Worm (Caenorhabditis elegans): ENCODE data around the gene Y6E2A.10.
A peak's percentile ranks its signal among the peaks of the same experiment; 100 is the strongest.

Y6E2A.10 gene

DNA sequence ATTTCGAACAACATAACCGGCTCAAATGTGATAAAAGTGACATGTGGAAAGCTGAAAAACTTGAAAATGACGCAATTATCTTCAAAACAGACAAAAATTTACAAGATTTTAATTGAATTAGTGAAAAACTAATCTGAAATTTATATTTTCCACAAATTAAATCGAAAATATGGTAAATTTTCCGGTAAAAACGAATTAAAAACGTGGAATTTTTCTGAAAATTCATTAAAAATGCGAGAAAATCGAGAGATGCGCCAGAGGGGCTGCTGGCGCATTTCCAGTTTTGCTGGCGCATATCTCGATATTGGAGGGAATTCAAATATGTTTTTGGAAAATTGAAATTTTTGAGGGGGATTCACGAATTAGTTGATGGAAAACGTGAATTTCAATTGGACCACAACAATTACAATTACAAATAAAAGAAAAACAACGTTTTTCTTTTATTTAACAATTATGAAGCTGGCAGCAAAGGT is 35.8 kb upstream of the Y6E2A.10 start, which contains the start of the genes haf-3 and F57A10.2 (continued):
- peak; percentile 90 for TF ChIP-seq efl-1 (GFP tag; optimal IDR thresholded peaks at IDR 0.05)
- peak; percentile 81; the same call in 1 of the 2 replicates for TF ChIP-seq madf-3 (GFP tag; IDR thresholded peaks at IDR 0.05)
- TF ChIP-seq F37B4.10 (GFP tag; IDR thresholded peaks at IDR 0.05) = no peak
- peak; percentile 72 for TF ChIP-seq tbp1 (GFP tag; optimal IDR thresholded peaks at IDR 0.05)
- TF ChIP-seq ztf-3 (GFP tag; optimal IDR thresholded peaks at IDR 0.05) = no peak
- peak; percentile 38 for TF ChIP-seq madf-10 (tag; optimal IDR thresholded peaks at IDR 0.05)
- peak; percentile 97 for TF ChIP-seq dpl-1 (GFP tag; optimal IDR thresholded peaks at IDR 0.05)
- no peak for TF ChIP-seq sdz-38 (tag; optimal IDR thresholded peaks at IDR 0.05)
- peak; percentile 65 for TF ChIP-seq ceh-27 (GFP tag; optimal IDR thresholded peaks at IDR 0.05)
- no peak for TF ChIP-seq F57A8.1 (GFP tag; optimal IDR thresholded peaks at IDR 0.05)
- peak; percentile 82 for TF ChIP-seq ekl-4 (GFP tag; IDR thresholded peaks at IDR 0.05)
- TF ChIP-seq F52B5.7 (tag; optimal IDR thresholded peaks at IDR 0.05) = no peak
- no peak for TF ChIP-seq ztf-28 (GFP tag; IDR thresholded peaks at IDR 0.05)
- peak; percentile 48 for TF ChIP-seq gei-17 (GFP tag; optimal IDR thresholded peaks at IDR 0.05)
- TF ChIP-seq mcd-1 (GFP tag; IDR thresholded peaks at IDR 0.05) = peak; percentile 92
- peak; percentile 86 for TF ChIP-seq B0336.3 (GFP tag; IDR thresholded peaks at IDR 0.05)
- TF ChIP-seq ceh-91 (GFP tag; IDR thresholded peaks at IDR 0.05) = peak; percentile 67
- no peak for TF ChIP-seq fkh-3 (tag; optimal IDR thresholded peaks at IDR 0.05)
- peak; percentile 34 for TF ChIP-seq B0261.1 (tag; optimal IDR thresholded peaks at IDR 0.05)
- peak; percentile 99 for TF ChIP-seq lin-54 (GFP tag; optimal IDR thresholded peaks at IDR 0.05)
- TF ChIP-seq rec-8 (tag; optimal IDR thresholded peaks at IDR 0.05) = no peak
- peak; percentile 83 for TF ChIP-seq snpc-3.4 (tag; optimal IDR thresholded peaks at IDR 0.05)
- no peak for TF ChIP-seq F55B11.4 (tag; optimal IDR thresholded peaks at IDR 0.05; ENCODE audit: borderline replicate concordance, insufficient read depth)
- peak; percentile 83 for TF ChIP-seq D2030.7 (GFP tag; IDR thresholded peaks at IDR 0.05)
- TF ChIP-seq him-1 (tag; optimal IDR thresholded peaks at IDR 0.05) = peak; percentile 65
- peak; percentile 88 for TF ChIP-seq tlf-1 (GFP tag; optimal IDR thresholded peaks at IDR 0.05)
- TF ChIP-seq bed-2 (GFP tag; IDR thresholded peaks at IDR 0.05) = no peak
- TF ChIP-seq egl-18 (GFP tag; IDR thresholded peaks at IDR 0.05) = no peak
- no peak for TF ChIP-seq C17E4.6 (GFP tag; IDR thresholded peaks at IDR 0.05)
- peak; percentile 86 for TF ChIP-seq F23B12.7 (tag; optimal IDR thresholded peaks at IDR 0.05; ENCODE audit: insufficient read depth)
- TF ChIP-seq lsl-1 (GFP tag; optimal IDR thresholded peaks at IDR 0.05) = peak; percentile 71
- no peak for TF ChIP-seq unc-62 (GFP tag; optimal IDR thresholded peaks at IDR 0.05)
- peak in 1 of 2 experiments; percentile 71 for TF ChIP-seq let-607 (tag; optimal IDR thresholded peaks at IDR 0.05)
- TF ChIP-seq hmg-1.2 (GFP tag; IDR thresholded peaks at IDR 0.05) = peak; percentile 57
- no peak for TF ChIP-seq ceh-58 (GFP tag; IDR thresholded peaks at IDR 0.05)
- no peak for TF ChIP-seq nfya-2 (GFP tag; IDR thresholded peaks at IDR 0.05)
- peak; percentile 60 for TF ChIP-seq K12H6.12 (tag; optimal IDR thresholded peaks at IDR 0.05)
- TF ChIP-seq aptf-3 (GFP tag; IDR thresholded peaks at IDR 0.05) = no peak
- peak; percentile 70 for TF ChIP-seq attf-3 (GFP tag; conservative IDR thresholded peaks at IDR 0.05)
- no peak for TF ChIP-seq ccch-3 (GFP tag; optimal IDR thresholded peaks at IDR 0.05)
- TF ChIP-seq somi-1 (GFP tag; optimal IDR thresholded peaks at IDR 0.05) = peak; percentile 31
- no peak for TF ChIP-seq lag-1 (GFP tag; IDR thresholded peaks at IDR 0.05)
- peak; percentile 46 for TF ChIP-seq snpc-1.1 (tag; optimal IDR thresholded peaks at IDR 0.05; ENCODE audit: insufficient read depth)
- no peak for TF ChIP-seq nhr-120 (GFP tag; IDR thresholded peaks at IDR 0.05)
- no peak for TF ChIP-seq zim-3 (tag; optimal IDR thresholded peaks at IDR 0.05)
- TF ChIP-seq pha-4 (tag; optimal IDR thresholded peaks at IDR 0.05) = peak; percentile 86
- TF ChIP-seq hsf-1 (GFP tag; IDR thresholded peaks at IDR 0.05) = peak; percentile 82
- TF ChIP-seq lir-1 (GFP tag; conservative IDR thresholded peaks at IDR 0.05) = peak; percentile 65; the same call in 1 of the 2 replicates

All from whole organism, young adult.